Worm (Caenorhabditis elegans) whole organism, mixed stage, embryonic: Measurements from ENCODE around the gene C05C10.5.

Source experiments
- M03D4.4 ChIP-seq: sonication (generic microtip); optimal IDR thresholded peaks from 2 replicates; lab custom pipeline; 2017; ENCODE audit warnings: mild to moderate bottlenecking, missing genetic modification characterization, missing compliant biosample characterization
- bed-3 ChIP-seq: fragments of 200-800 bp; sonication (Bioruptor generic); optimal IDR thresholded peaks from 3 replicates; lab custom pipeline; 2018; ENCODE audit warnings: mild to moderate bottlenecking, missing genetic modification characterization, moderate library complexity, missing compliant biosample characterization
- blmp-1 ChIP-seq: fragments of 150-350 bp; optimal IDR thresholded peaks from 2 replicates; lab custom pipeline; 2014; ENCODE audit warnings: missing biosample characterization, missing genetic modification characterization
- ceh-39 ChIP-seq: fragments of 150-350 bp; optimal IDR thresholded peaks from 2 replicates; lab custom pipeline; 2014; ENCODE audit warnings: missing biosample characterization, missing genetic modification characterization
- ceh-43 ChIP-seq: fragments of 200-800 bp; sonication (Bioruptor generic); optimal IDR thresholded peaks from 2 replicates; lab custom pipeline; 2018; ENCODE audit warnings: mild to moderate bottlenecking, missing genetic modification characterization, moderate library complexity, missing compliant biosample characterization
- ceh-83 ChIP-seq: fragments of 200-800 bp; sonication (Bioruptor generic); optimal IDR thresholded peaks from 2 replicates; lab custom pipeline; 2018; ENCODE audit warnings: mild to moderate bottlenecking, missing genetic modification characterization, missing compliant biosample characterization
- ces-1 ChIP-seq: fragments of 150-350 bp; optimal IDR thresholded peaks from 2 replicates; lab custom pipeline; 2014; ENCODE audit warnings: missing biosample characterization, missing genetic modification reagents, missing genetic modification characterization
- cnd-1 ChIP-seq: fragments of 200-800 bp; sonication (Bioruptor generic); optimal IDR thresholded peaks from 2 replicates; lab custom pipeline; 2018; ENCODE audit warnings: mild to moderate bottlenecking, missing genetic modification characterization, missing compliant biosample characterization
- drap-1 ChIP-seq: fragments of 200-800 bp; sonication (Bioruptor generic); optimal IDR thresholded peaks from 3 replicates; lab custom pipeline; 2018; ENCODE audit warnings: mild to moderate bottlenecking, missing genetic modification characterization, missing compliant biosample characterization
- elt-1 ChIP-seq: sonication (generic microtip); optimal IDR thresholded peaks from 2 replicates; lab custom pipeline; 2017; ENCODE audit warnings: missing genetic modification characterization, mild to moderate bottlenecking, missing compliant biosample characterization, antibody characterized with exemption, moderate library complexity, borderline replicate concordance; ENCODE audit not compliant: insufficient read depth
- elt-3 ChIP-seq: fragments of 150-350 bp; optimal IDR thresholded peaks from 2 replicates; lab custom pipeline; 2014; ENCODE audit warnings: missing biosample characterization, missing genetic modification characterization
- flh-1 ChIP-seq: fragments of 200-800 bp; sonication (Bioruptor generic); optimal IDR thresholded peaks from 2 replicates; lab custom pipeline; 2018; ENCODE audit warnings: mild to moderate bottlenecking, missing genetic modification characterization, moderate library complexity, missing compliant biosample characterization
- ham-2 ChIP-seq: fragments of 200-800 bp; sonication (Bioruptor generic); optimal IDR thresholded peaks from 2 replicates; lab custom pipeline; 2018; ENCODE audit warnings: mild to moderate bottlenecking, missing genetic modification characterization, missing compliant biosample characterization
- hlh-1 ChIP-seq: fragments of 150-350 bp; optimal IDR thresholded peaks from 2 replicates; lab custom pipeline; 2014; ENCODE audit warnings: missing biosample characterization, missing genetic modification reagents, missing genetic modification characterization
- lin-13 ChIP-seq: fragments of 150-350 bp; optimal IDR thresholded peaks from 2 replicates; lab custom pipeline; 2014; ENCODE audit warnings: missing biosample characterization, missing genetic modification characterization
- lin-32 ChIP-seq: fragments of 200-800 bp; sonication (Bioruptor generic); optimal IDR thresholded peaks from 2 replicates; lab custom pipeline; 2018; ENCODE audit warnings: mild to moderate bottlenecking, missing genetic modification characterization, missing compliant biosample characterization
- lsy-2 ChIP-seq: fragments of 150-350 bp; optimal IDR thresholded peaks from 2 replicates; lab custom pipeline; 2014; ENCODE audit warnings: missing biosample characterization, missing genetic modification characterization
- mab-5 ChIP-seq: fragments of 150-350 bp; optimal IDR thresholded peaks from 2 replicates; lab custom pipeline; 2014; ENCODE audit warnings: missing biosample characterization, missing genetic modification characterization
- mep-1 ChIP-seq: fragments of 150-350 bp; optimal IDR thresholded peaks from 2 replicates; lab custom pipeline; 2017; ENCODE audit warnings: missing biosample characterization, missing genetic modification reagents, missing genetic modification characterization, inconsistent platforms
- mls-2 ChIP-seq: sonication (generic microtip); optimal IDR thresholded peaks from 2 replicates; lab custom pipeline; 2016; ENCODE audit warnings: mild to moderate bottlenecking, missing genetic modification characterization, moderate library complexity, missing compliant biosample characterization
- nhr-12 ChIP-seq: fragments of 150-350 bp; optimal IDR thresholded peaks from 2 replicates; lab custom pipeline; 2014; ENCODE audit warnings: missing biosample characterization, missing genetic modification characterization
- nhr-2 ChIP-seq: fragments of 150-350 bp; optimal IDR thresholded peaks from 2 replicates; lab custom pipeline; 2014; ENCODE audit warnings: missing biosample characterization, missing genetic modification characterization
- nhr-237 ChIP-seq: fragments of 150-350 bp; optimal IDR thresholded peaks from 2 replicates; lab custom pipeline; 2014; ENCODE audit warnings: missing biosample characterization, missing genetic modification characterization
- nhr-28 ChIP-seq: fragments of 150-350 bp; optimal IDR thresholded peaks from 2 replicates; lab custom pipeline; 2014; ENCODE audit warnings: missing biosample characterization, missing genetic modification characterization
- pha-4 ChIP-seq: fragments of 150-350 bp; optimal IDR thresholded peaks from 2 replicates; lab custom pipeline; 2018; ENCODE audit warnings: missing biosample characterization, missing genetic modification reagents, missing genetic modification characterization
- sem-2 ChIP-seq: fragments of 200-800 bp; sonication (Bioruptor generic); optimal IDR thresholded peaks from 2 replicates; lab custom pipeline; 2018; ENCODE audit warnings: mild to moderate bottlenecking, missing genetic modification characterization, missing compliant biosample characterization
- snpc-4 ChIP-seq: fragments of 150-350 bp; optimal IDR thresholded peaks from 2 replicates; lab custom pipeline; 2014; ENCODE audit warnings: missing biosample characterization, missing genetic modification characterization
- sptf-1 ChIP-seq: sonication (generic microtip); optimal IDR thresholded peaks from 2 replicates; lab custom pipeline; 2017; ENCODE audit warnings: mild to moderate bottlenecking, missing genetic modification characterization, moderate library complexity, missing compliant biosample characterization
- tbx-8 ChIP-seq: fragments of 200-800 bp; sonication (Bioruptor generic); optimal IDR thresholded peaks from 2 replicates; lab custom pipeline; 2018; ENCODE audit warnings: mild to moderate bottlenecking, missing genetic modification characterization, moderate library complexity, missing compliant biosample characterization
- unc-39 ChIP-seq: fragments of 150-350 bp; optimal IDR thresholded peaks from 2 replicates; lab custom pipeline; 2014; ENCODE audit warnings: missing biosample characterization, missing genetic modification characterization
- unc-62 ChIP-seq: fragments of 150-350 bp; optimal IDR thresholded peaks from 2 replicates; lab custom pipeline; 2014; ENCODE audit warnings: missing biosample characterization, missing genetic modification reagents, missing genetic modification characterization
- ztf-11 ChIP-seq: fragments of 150-350 bp; optimal IDR thresholded peaks from 2 replicates; lab custom pipeline; 2014; ENCODE audit warnings: missing biosample characterization, missing genetic modification characterization

C05C10.5 gene

DNA sequence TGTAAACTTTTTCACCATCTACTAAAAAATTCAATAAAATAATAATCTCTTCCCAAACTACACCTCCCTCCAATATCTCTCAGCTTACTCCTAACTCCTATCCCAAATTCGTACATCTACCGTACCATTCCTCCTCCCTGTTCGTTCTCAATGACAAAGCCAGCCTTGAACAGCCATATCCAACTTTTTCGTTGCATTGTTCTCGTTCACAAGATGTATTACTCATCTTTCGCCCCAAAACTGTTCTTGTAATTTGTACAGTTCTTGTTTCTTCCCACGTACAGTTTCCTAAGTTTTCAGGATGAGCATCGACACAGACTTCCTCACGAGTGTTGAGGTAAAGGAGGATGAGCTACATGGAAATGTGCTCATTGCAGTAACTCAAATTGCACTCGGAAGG, 16.0 kb downstream of the C05C10.5 start, which contains the start of gene egl-43:
Gene egl-43, plus strand, starts transcription at position 301 of the 400 bp plus-strand sequence.
- no peak for TF ChIP-seq bed-3 (GFP tag; lab: Kevin White, UChicago)
- no peak for TF ChIP-seq pha-4 (tag; lab: Kevin White, UChicago)
- no peak for TF ChIP-seq mls-2 (tag; lab: Kevin White, UChicago)
- no peak for TF ChIP-seq nhr-12 (tag; lab: Kevin White, UChicago)
- no peak for TF ChIP-seq tbx-8 (GFP tag; lab: Kevin White, UChicago)
- TF ChIP-seq unc-39 (tag; lab: Kevin White, UChicago), result no peak
- TF ChIP-seq sptf-1 (tag; lab: Kevin White, UChicago), result no peak
- TF ChIP-seq ztf-11 (tag; lab: Kevin White, UChicago), result no peak
- TF ChIP-seq elt-3 (tag; lab: Kevin White, UChicago), result no peak
- no peak for TF ChIP-seq mep-1 (tag; lab: Kevin White, UChicago)
- no peak for TF ChIP-seq elt-1 (tag; lab: Kevin White, UChicago)
- TF ChIP-seq sem-2, result no peak
- TF ChIP-seq ceh-83 (GFP tag; lab: Kevin White, UChicago), result no peak
- no peak for TF ChIP-seq lin-13 (tag; lab: Kevin White, UChicago)
- TF ChIP-seq nhr-237, result no peak
- TF ChIP-seq drap-1, result no peak
- no peak for TF ChIP-seq mab-5 (tag; lab: Kevin White, UChicago)
- TF ChIP-seq cnd-1 (tag; lab: Kevin White, UChicago), result no peak
- no peak for TF ChIP-seq hlh-1 (tag; lab: Kevin White, UChicago)

DNA sequence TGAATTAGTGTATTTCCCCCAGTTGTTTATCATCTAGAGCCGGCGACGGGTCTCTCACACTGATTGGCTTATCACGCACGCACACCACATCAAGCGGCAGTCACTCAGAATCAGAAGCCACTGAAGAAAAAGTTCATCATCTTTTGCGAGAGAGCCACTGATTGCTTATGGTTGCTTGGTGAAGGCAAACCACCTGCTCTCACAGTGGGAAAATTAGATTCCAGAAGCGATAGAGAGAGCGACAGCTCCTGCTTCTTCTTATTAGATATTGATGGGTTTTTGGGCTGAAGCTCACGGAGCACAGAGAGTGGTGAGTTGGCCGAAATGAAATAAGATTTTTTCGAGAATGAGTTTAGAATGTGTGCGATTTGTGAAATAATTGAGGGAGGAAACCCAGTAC, 17.3 kb downstream of the C05C10.5 start:
- TF ChIP-seq mls-2 (tag; lab: Kevin White, UChicago) (no peak), ces-1 (GFP tag; lab: Kevin White, UChicago) (peak; percentile 51), sptf-1 (tag; lab: Kevin White, UChicago) (no peak), bed-3 (GFP tag; lab: Kevin White, UChicago) (no peak), nhr-28 (tag; lab: Kevin White, UChicago) (no peak), ceh-43 (no peak)

DNA sequence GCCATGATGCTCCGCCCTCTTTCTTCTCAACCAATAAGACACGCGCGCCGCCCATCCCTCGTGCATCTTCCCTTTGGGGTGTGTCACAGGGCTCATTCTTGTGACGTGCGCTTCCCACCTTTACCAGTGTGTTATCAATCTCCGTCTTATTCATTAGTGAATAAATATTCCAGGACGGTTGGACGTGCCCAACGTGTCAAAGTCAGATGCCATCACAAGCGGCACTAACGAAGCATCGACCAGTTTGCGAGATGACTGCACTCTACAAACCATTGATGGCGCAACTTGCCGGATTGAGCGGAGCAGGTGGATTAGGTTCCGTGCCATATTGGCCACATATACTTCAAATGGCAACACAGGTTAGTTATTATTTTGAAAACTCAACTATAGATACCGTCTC, 21.3 kb downstream of the C05C10.5 start:
- TF ChIP-seq snpc-4 (tag; lab: Kevin White, UChicago) (no peak), M03D4.4 (tag; lab: Kevin White, UChicago) (no peak), drap-1 (no peak), ceh-39 (tag; lab: Kevin White, UChicago) (no peak), unc-62 (GFP tag; lab: Kevin White, UChicago) (no peak), mab-5 (tag; lab: Kevin White, UChicago) (no peak), nhr-237 (no peak), lsy-2 (no peak), ces-1 (GFP tag; lab: Kevin White, UChicago) (no peak), mls-2 (tag; lab: Kevin White, UChicago) (no peak), lin-13 (tag; lab: Kevin White, UChicago) (no peak), ham-2 (GFP tag; lab: Kevin White, UChicago) (no peak), lin-32 (GFP tag; lab: Kevin White, UChicago) (no peak), cnd-1 (tag; lab: Kevin White, UChicago) (no peak), elt-1 (tag; lab: Kevin White, UChicago) (no peak), blmp-1 (no peak), tbx-8 (GFP tag; lab: Kevin White, UChicago) (no peak)

DNA sequence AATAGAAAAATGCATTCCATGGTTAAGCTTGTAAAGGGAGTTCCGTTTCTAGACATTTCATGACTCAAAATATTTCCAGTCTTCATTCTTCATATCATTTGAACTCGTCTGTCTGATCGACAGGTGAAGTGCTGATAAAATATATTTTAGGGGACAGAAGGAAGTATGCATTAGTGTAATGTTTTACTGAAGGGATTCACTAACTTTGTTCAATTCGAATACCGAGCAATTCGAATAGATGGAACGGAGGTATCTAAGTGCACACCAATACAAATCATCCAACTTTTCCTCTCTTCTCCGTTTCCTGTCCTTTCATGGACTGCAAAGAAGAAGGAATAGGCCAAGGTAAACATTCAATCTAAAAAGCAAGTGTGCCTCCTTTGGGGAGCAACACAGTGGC, 25.0 kb downstream of the C05C10.5 start:
- TF ChIP-seq nhr-2 (tag; lab: Kevin White, UChicago), result no peak
- no peak for TF ChIP-seq nhr-237
- TF ChIP-seq mep-1 (tag; lab: Kevin White, UChicago), result no peak
- no peak for TF ChIP-seq cnd-1 (tag; lab: Kevin White, UChicago)
- no peak for TF ChIP-seq elt-1 (tag; lab: Kevin White, UChicago)
- no peak for TF ChIP-seq nhr-28 (tag; lab: Kevin White, UChicago)
- no peak for TF ChIP-seq mls-2 (tag; lab: Kevin White, UChicago)
- no peak for TF ChIP-seq tbx-8 (GFP tag; lab: Kevin White, UChicago)
- TF ChIP-seq blmp-1, result no peak
- no peak for TF ChIP-seq mab-5 (tag; lab: Kevin White, UChicago)
- no peak for TF ChIP-seq lin-32 (GFP tag; lab: Kevin White, UChicago)
- no peak for TF ChIP-seq hlh-1 (tag; lab: Kevin White, UChicago)
- no peak for TF ChIP-seq ceh-43
- TF ChIP-seq flh-1 (GFP tag; lab: Kevin White, UChicago), result no peak
